Worm (Caenorhabditis elegans) whole organism, L1 larva: ENCODE measurements around the gene rbr-2.

Experiments used
- aly-2 ChIP-seq: fragments of 150-350 bp; optimal IDR thresholded peaks from 2 replicates; lab custom pipeline; 2014; ENCODE audit warnings: missing biosample characterization, missing genetic modification characterization
- ceh-63 ChIP-seq: fragments of 200-800 bp; sonication (Bioruptor generic); optimal IDR thresholded peaks from 2 replicates; lab custom pipeline; 2018; ENCODE audit warnings: mild to moderate bottlenecking, missing genetic modification characterization, missing compliant biosample characterization
- snpc-4 ChIP-seq: fragments of 150-350 bp; optimal IDR thresholded peaks from 2 replicates; lab custom pipeline; 2014; ENCODE audit warnings: missing biosample characterization, missing genetic modification characterization

DNA sequence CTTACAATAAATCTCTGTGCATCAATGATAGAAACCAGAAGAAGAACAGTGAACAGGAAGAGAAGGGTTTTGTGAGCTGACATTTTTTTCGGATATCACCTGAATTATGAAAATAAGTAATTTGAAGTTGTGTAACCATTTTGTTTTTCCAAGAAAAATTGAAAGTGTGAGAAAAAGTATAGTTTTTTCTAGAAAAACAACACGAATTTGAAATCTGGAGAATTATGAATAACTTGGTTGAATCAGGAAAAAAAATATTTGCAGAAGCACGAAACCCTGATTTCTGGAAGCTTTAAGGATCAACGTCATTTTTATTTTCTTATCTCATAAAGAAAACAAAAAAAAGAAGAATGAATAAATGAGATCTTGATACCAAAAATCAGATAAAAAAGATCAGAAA is 45.3 kb upstream of the rbr-2 start, which contains the start of gene F13E9.12:
- TF ChIP-seq snpc-4 (tag; lab: Kevin White, UChicago), result no peak
- no peak for TF ChIP-seq ceh-63 (GFP tag; lab: Kevin White, UChicago)
- TF ChIP-seq aly-2 (tag; lab: Kevin White, UChicago), result no peak
